Worm (Caenorhabditis elegans) whole organism, early embryonic: ENCODE measurements around the gene slcf-2.

ENCODE experiments used
- B0310.2 ChIP-seq: sonication (generic microtip); optimal IDR thresholded peaks from 2 replicates; lab custom pipeline; 2016; ENCODE audit warnings: mild to moderate bottlenecking, missing genetic modification characterization, missing compliant biosample characterization
- F13C5.2 ChIP-seq: sonication (generic microtip); optimal IDR thresholded peaks from 2 replicates; lab custom pipeline; 2017; ENCODE audit warnings: mild to moderate bottlenecking, missing genetic modification characterization, inconsistent platforms, missing compliant biosample characterization
- aly-1 ChIP-seq: sonication (generic microtip); optimal IDR thresholded peaks from 2 replicates; lab custom pipeline; 2016; ENCODE audit warnings: missing genetic modification characterization, missing compliant biosample characterization
- ama-1 ChIP-seq: fragments of 150-350 bp; optimal IDR thresholded peaks from 2 replicates; lab custom pipeline; 2014
- ceh-13 ChIP-seq: fragments of 200-800 bp; sonication (Bioruptor generic); optimal IDR thresholded peaks from 2 replicates; lab custom pipeline; 2018; ENCODE audit warnings: mild to moderate bottlenecking, missing genetic modification characterization, missing compliant biosample characterization
- ceh-36 ChIP-seq: sonication (generic microtip); optimal IDR thresholded peaks from 2 replicates; lab custom pipeline; 2016; ENCODE audit warnings: missing genetic modification characterization, inconsistent platforms, missing compliant biosample characterization
- ets-7 ChIP-seq: sonication (generic microtip); optimal IDR thresholded peaks from 2 replicates; lab custom pipeline; 2016; ENCODE audit warnings: missing genotype, missing genetic modification characterization, missing compliant biosample characterization
- flt-1 ChIP-seq: fragments of 200-800 bp; sonication (Bioruptor generic); IDR thresholded peaks from 2 replicates; pipeline ENCODE4 v1.3.6; 2022; ENCODE audit warnings: missing genetic modification characterization, missing compliant biosample characterization
- hmbx-1 ChIP-seq: sonication (generic microtip); optimal IDR thresholded peaks from 2 replicates; lab custom pipeline; 2016; ENCODE audit warnings: mild to moderate bottlenecking, missing genetic modification characterization, missing compliant biosample characterization
- hmg-4 ChIP-seq: fragments of 200-800 bp; sonication (Bioruptor generic); optimal IDR thresholded peaks from 2 replicates; lab custom pipeline; 2018; ENCODE audit warnings: mild to moderate bottlenecking, missing genetic modification characterization, missing compliant biosample characterization
- hnd-1 ChIP-seq: sonication (generic microtip); optimal IDR thresholded peaks from 2 replicates; lab custom pipeline; 2016; ENCODE audit warnings: missing genetic modification characterization, missing compliant biosample characterization
- pes-1 ChIP-seq: fragments of 200-800 bp; sonication (Bioruptor generic); IDR thresholded peaks from 2 replicates; pipeline ENCODE4 v1.3.6; 2022; ENCODE audit warnings: missing genetic modification reagents, missing genetic modification characterization, missing compliant biosample characterization
- scrt-1 ChIP-seq: fragments of 200-800 bp; sonication (Bioruptor generic); IDR thresholded peaks from 2 replicates; pipeline ENCODE4 v1.3.6; 2022; ENCODE audit warnings: missing genetic modification characterization, missing compliant biosample characterization
- sea-1 ChIP-seq: fragments of 200-800 bp; sonication (Bioruptor generic); conservative IDR thresholded peaks from 2 replicates; pipeline ENCODE4 v1.3.6; 2022; ENCODE audit warnings: missing genetic modification characterization, missing compliant biosample characterization
- tbx-11 ChIP-seq: fragments of 200-800 bp; sonication (Bioruptor generic); IDR thresholded peaks from 2 replicates; pipeline ENCODE4 v1.3.6; 2022; ENCODE audit warnings: missing genetic modification characterization, missing compliant biosample characterization
- tbx-37 ChIP-seq: fragments of 200-800 bp; sonication (Bioruptor generic); conservative IDR thresholded peaks from 2 replicates; pipeline ENCODE4 v1.3.6; 2022; ENCODE audit warnings: missing genetic modification reagents, missing genetic modification characterization, missing compliant biosample characterization
- tra-4 ChIP-seq: sonication (generic microtip); optimal IDR thresholded peaks from 2 replicates; lab custom pipeline; 2017; ENCODE audit warnings: missing genetic modification characterization, missing compliant biosample characterization

The slcf-2 gene

ce11 chrX:3393562-3393961, at the start of gene slcf-2:
Gene slcf-2 (plus strand): TSS chrX:3393862.
- TF ChIP-seq flt-1 (no peak), tbx-37 (no peak), ama-1 (lab: Kevin White, UChicago) (no peak), scrt-1 (GFP tag; lab: Robert Waterston, UW) (no peak), tra-4 (no peak), hnd-1 (tag; lab: Kevin White, UChicago) (no peak), ets-7 (tag; lab: Kevin White, UChicago) (no peak), ceh-36 (tag; lab: Kevin White, UChicago) (no peak), sea-1 (GFP tag; lab: Robert Waterston, UW) (no peak), ceh-13 (GFP tag; lab: Kevin White, UChicago) (no peak)

ce11 chrX:3347904-3348441, 45.7 kb upstream of the slcf-2 start, which contains the start of gene ZK816.3:
Gene ZK816.3 (plus strand): TSS chrX:3348391.
- TF ChIP-seq F13C5.2 (tag; lab: Kevin White, UChicago) (peak; percentile 74), pes-1 (GFP tag; lab: Robert Waterston, UW) (peak; percentile 89), ceh-13 (GFP tag; lab: Kevin White, UChicago) (peak; percentile 68), ama-1 (lab: Kevin White, UChicago) (no peak), flt-1 (peak; percentile 87), sea-1 (GFP tag; lab: Robert Waterston, UW) (peak; percentile 90), ets-7 (tag; lab: Kevin White, UChicago) (peak; percentile 41), hmg-4 (GFP tag; lab: Kevin White, UChicago) (peak; percentile 83), hmbx-1 (tag; lab: Kevin White, UChicago) (peak; percentile 23), ceh-36 (tag; lab: Kevin White, UChicago) (peak; percentile 83), tra-4 (peak; percentile 29), tbx-11 (GFP tag; lab: Robert Waterston, UW) (peak; percentile 89), hnd-1 (tag; lab: Kevin White, UChicago) (peak; percentile 60), aly-1 (tag; lab: Kevin White, UChicago) (peak; percentile 82), B0310.2 (tag; lab: Kevin White, UChicago) (peak; percentile 69), tbx-37 (peak; percentile 72), scrt-1 (GFP tag; lab: Robert Waterston, UW) (peak; percentile 91)

- TF ChIP-seq ceh-36 (tag; lab: Kevin White, UChicago): no peak
- TF ChIP-seq flt-1: no peak
- TF ChIP-seq hnd-1 (tag; lab: Kevin White, UChicago): no peak
- TF ChIP-seq ama-1 (lab: Kevin White, UChicago): no peak
- no peak for TF ChIP-seq tbx-11 (GFP tag; lab: Robert Waterston, UW)
- no peak for TF ChIP-seq aly-1 (tag; lab: Kevin White, UChicago)
- no peak for TF ChIP-seq tbx-37
- TF ChIP-seq pes-1 (GFP tag; lab: Robert Waterston, UW): no peak
- no peak for TF ChIP-seq hmbx-1 (tag; lab: Kevin White, UChicago)
- TF ChIP-seq ceh-13 (GFP tag; lab: Kevin White, UChicago): no peak
- TF ChIP-seq F13C5.2 (tag; lab: Kevin White, UChicago): no peak
These were observed 43.4 kb upstream of the slcf-2 start, which contains the start of gene nspg-4 for ce11 chrX:3350306-3350705. Gene nspg-4 (minus strand): TSS chrX:3350406.

ce11 chrX:3351526-3351925, 42.1 kb upstream of the slcf-2 start, which contains the start of gene ZK816.1:
Gene ZK816.1 (plus strand): TSS chrX:3351712.
- no peak for TF ChIP-seq hnd-1 (tag; lab: Kevin White, UChicago)
- no peak for TF ChIP-seq tbx-11 (GFP tag; lab: Robert Waterston, UW)
- TF ChIP-seq aly-1 (tag; lab: Kevin White, UChicago): no peak
- TF ChIP-seq F13C5.2 (tag; lab: Kevin White, UChicago): no peak
- no peak for TF ChIP-seq hmg-4 (GFP tag; lab: Kevin White, UChicago)

- TF ChIP-seq pes-1 (GFP tag; lab: Robert Waterston, UW): no peak
- no peak for TF ChIP-seq tra-4
- no peak for TF ChIP-seq ceh-36 (tag; lab: Kevin White, UChicago)
- TF ChIP-seq ets-7 (tag; lab: Kevin White, UChicago): no peak
- TF ChIP-seq aly-1 (tag; lab: Kevin White, UChicago): no peak
- no peak for TF ChIP-seq ama-1 (lab: Kevin White, UChicago)
- TF ChIP-seq B0310.2 (tag; lab: Kevin White, UChicago): no peak
- TF ChIP-seq ceh-13 (GFP tag; lab: Kevin White, UChicago): no peak
- TF ChIP-seq hmbx-1 (tag; lab: Kevin White, UChicago): no peak
- no peak for TF ChIP-seq F13C5.2 (tag; lab: Kevin White, UChicago)
- no peak for TF ChIP-seq tbx-11 (GFP tag; lab: Robert Waterston, UW)
- no peak for TF ChIP-seq flt-1
These were observed 31.3 kb upstream of the slcf-2 start, which contains the start of gene dhs-26 for ce11 chrX:3362378-3362777. Gene dhs-26 (minus strand): TSS chrX:3362493.

ce11 chrX:3366782-3367181, 26.9 kb upstream of the slcf-2 start:
- no peak for TF ChIP-seq hmg-4 (GFP tag; lab: Kevin White, UChicago)
- TF ChIP-seq sea-1 (GFP tag; lab: Robert Waterston, UW): no peak
- no peak for TF ChIP-seq ama-1 (lab: Kevin White, UChicago)
- TF ChIP-seq tra-4: no peak
- TF ChIP-seq hnd-1 (tag; lab: Kevin White, UChicago): no peak
- no peak for TF ChIP-seq tbx-11 (GFP tag; lab: Robert Waterston, UW)
- TF ChIP-seq F13C5.2 (tag; lab: Kevin White, UChicago): no peak
- no peak for TF ChIP-seq ets-7 (tag; lab: Kevin White, UChicago)
- no peak for TF ChIP-seq flt-1

- no peak for TF ChIP-seq pes-1 (GFP tag; lab: Robert Waterston, UW)
- TF ChIP-seq tbx-37: no peak
- no peak for TF ChIP-seq flt-1
- TF ChIP-seq ceh-36 (tag; lab: Kevin White, UChicago): no peak
- TF ChIP-seq ama-1 (lab: Kevin White, UChicago): no peak
- TF ChIP-seq hnd-1 (tag; lab: Kevin White, UChicago): no peak
- TF ChIP-seq aly-1 (tag; lab: Kevin White, UChicago): no peak
- no peak for TF ChIP-seq hmg-4 (GFP tag; lab: Kevin White, UChicago)
- no peak for TF ChIP-seq scrt-1 (GFP tag; lab: Robert Waterston, UW)
- TF ChIP-seq ceh-13 (GFP tag; lab: Kevin White, UChicago): no peak
- no peak for TF ChIP-seq B0310.2 (tag; lab: Kevin White, UChicago)
- TF ChIP-seq tra-4: no peak
- TF ChIP-seq tbx-11 (GFP tag; lab: Robert Waterston, UW): no peak
- no peak for TF ChIP-seq hmbx-1 (tag; lab: Kevin White, UChicago)
- no peak for TF ChIP-seq sea-1 (GFP tag; lab: Robert Waterston, UW)
- no peak for TF ChIP-seq F13C5.2 (tag; lab: Kevin White, UChicago)
- no peak for TF ChIP-seq ets-7 (tag; lab: Kevin White, UChicago)
These were observed 25.0 kb upstream of the slcf-2 start, which contains the start of gene ZK563.2 for ce11 chrX:3368659-3369058. Gene ZK563.2 (plus strand): TSS chrX:3368959.
